Worm (Caenorhabditis elegans): ENCODE measurements around the gene K09E9.4.

The K09E9.4 gene

ce11 chrX:15606585-15607276 lies 23.5 kb downstream of the K09E9.4 start, which contains the start of gene rab-14 (continued):
- 0 out of 2 replicates have a peak, but pooled peaks have one; percentile 4 for TF ChIP-seq ceh-44 (GFP tag; IDR thresholded peaks at IDR 0.05)
- peak; percentile 77 for TF ChIP-seq mxl-3 (GFP tag; optimal IDR thresholded peaks at IDR 0.05)
- TF ChIP-seq mes-2 (tag; optimal IDR thresholded peaks at IDR 0.05; ENCODE audit: poor library complexity, severe bottlenecking) = peak; percentile 67
- no peak for TF ChIP-seq tag-97 (GFP tag; IDR thresholded peaks at IDR 0.05)
- no peak for TF ChIP-seq pqm-1 (tag; optimal IDR thresholded peaks at IDR 0.05)
- TF ChIP-seq jun-1 (tag; optimal IDR thresholded peaks at IDR 0.05) = no peak
- TF ChIP-seq Y48G9A.11 (GFP tag; IDR thresholded peaks at IDR 0.05) = no peak
- peak; percentile 57; the same call in 1 of the 2 replicates for TF ChIP-seq ceh-20 (GFP tag; IDR thresholded peaks at IDR 0.05)
- TF ChIP-seq daf-16 (GFP tag; optimal IDR thresholded peaks at IDR 0.05) = no peak
- TF ChIP-seq daf-16 (tag; optimal IDR thresholded peaks at IDR 0.05) = peak; percentile 19
- peak; percentile 22 for TF ChIP-seq nhr-25 (tag; optimal IDR thresholded peaks at IDR 0.05; ENCODE audit: borderline replicate concordance, insufficient read depth)
- no peak for TF ChIP-seq cey-2 (tag; optimal IDR thresholded peaks at IDR 0.05; ENCODE audit: borderline replicate concordance, insufficient read depth)
- TF ChIP-seq daf-19 (GFP tag; conservative IDR thresholded peaks at IDR 0.05) = no peak
- TF ChIP-seq madf-9 (GFP tag; conservative IDR thresholded peaks at IDR 0.05) = peak; percentile 78
- TF ChIP-seq nhr-10 (tag; optimal IDR thresholded peaks at IDR 0.05) = no peak
- 0 out of 2 replicates have a peak, but pooled peaks have one; percentile 30 for TF ChIP-seq vab-7 (GFP tag; IDR thresholded peaks at IDR 0.05)
- TF ChIP-seq ZK546.5 (tag; optimal IDR thresholded peaks at IDR 0.05) = no peak
- 0 out of 2 replicates have a peak, but pooled peaks have one; percentile 26 for TF ChIP-seq dmd-8 (GFP tag; IDR thresholded peaks at IDR 0.05)
- peak; percentile 58; the same call in 1 of the 2 replicates for TF ChIP-seq nhr-42 (GFP tag; IDR thresholded peaks at IDR 0.05)
- peak; percentile 59 to 93 for TF ChIP-seq mdl-1 (tag; optimal IDR thresholded peaks at IDR 0.05)
- TF ChIP-seq snpc-1.2 (GFP tag; IDR thresholded peaks at IDR 0.05) = no peak
- TF ChIP-seq nhr-237 (tag; optimal IDR thresholded peaks at IDR 0.05) = no peak
- TF ChIP-seq dmd-9 (GFP tag; IDR thresholded peaks at IDR 0.05) = no peak
- no peak for TF ChIP-seq saeg-2 (GFP tag; IDR thresholded peaks at IDR 0.05)
- TF ChIP-seq hif-1 (tag; optimal IDR thresholded peaks at IDR 0.05) = peak in 1 of 2 experiments; percentile 84
- TF ChIP-seq F37D6.2 (tag; optimal IDR thresholded peaks at IDR 0.05) = peak; percentile 61
- TF ChIP-seq unc-130 (GFP tag; optimal IDR thresholded peaks at IDR 0.05) = no peak
- no peak for TF ChIP-seq zag-1 (tag; optimal IDR thresholded peaks at IDR 0.05)
- TF ChIP-seq daf-8 (GFP tag; IDR thresholded peaks at IDR 0.05) = no peak
- TF ChIP-seq arid-1 (GFP tag; conservative IDR thresholded peaks at IDR 0.05) = peak; percentile 57
- TF ChIP-seq egl-43 (GFP tag; IDR thresholded peaks at IDR 0.05) = peak; percentile 86
- TF ChIP-seq ceh-62 (tag; optimal IDR thresholded peaks at IDR 0.05) = no peak
- no peak for TF ChIP-seq daf-12 (tag; optimal IDR thresholded peaks at IDR 0.05)
- TF ChIP-seq F49E8.2 (tag; optimal IDR thresholded peaks at IDR 0.05; ENCODE audit: borderline replicate concordance) = no peak
- TF ChIP-seq nhr-6 (tag; optimal IDR thresholded peaks at IDR 0.05) = peak; percentile 61
- peak; percentile 48; the same call in 1 of the 2 replicates for TF ChIP-seq pha-4 (GFP tag; IDR thresholded peaks at IDR 0.05)
- no peak for TF ChIP-seq pha-4 (tag; optimal IDR thresholded peaks at IDR 0.05)
- no peak for TF ChIP-seq gei-8 (GFP tag; optimal IDR thresholded peaks at IDR 0.05)
- no peak for TF ChIP-seq ceh-32 (tag; optimal IDR thresholded peaks at IDR 0.05; ENCODE audit: poor library complexity)
- TF ChIP-seq lin-38 (GFP tag; IDR thresholded peaks at IDR 0.05) = peak; percentile 52
- no peak for TF ChIP-seq nhr-111 (GFP tag; optimal IDR thresholded peaks at IDR 0.05)
- peak; percentile 12 for TF ChIP-seq skn-1 (tag; optimal IDR thresholded peaks at IDR 0.05)
- TF ChIP-seq ztf-11 (tag; optimal IDR thresholded peaks at IDR 0.05) = no peak
- peak; percentile 83 for TF ChIP-seq mep-1 (tag; optimal IDR thresholded peaks at IDR 0.05)
- no peak for TF ChIP-seq Y75B8A.6 (GFP tag; IDR thresholded peaks at IDR 0.05)
- no peak for TF ChIP-seq dpl-1 (GFP tag; optimal IDR thresholded peaks at IDR 0.05)
- TF ChIP-seq rbr-2 (tag; optimal IDR thresholded peaks at IDR 0.05) = peak; percentile 76
- no peak for TF ChIP-seq zip-2 (tag; optimal IDR thresholded peaks at IDR 0.05)
- TF ChIP-seq nhr-76 (tag; optimal IDR thresholded peaks at IDR 0.05) = no peak
- no peak for TF ChIP-seq ZK337.2 (GFP tag; IDR thresholded peaks at IDR 0.05)
